Worm (Caenorhabditis elegans): Measurements from ENCODE around the gene epg-3.

The epg-3 gene

DNA sequence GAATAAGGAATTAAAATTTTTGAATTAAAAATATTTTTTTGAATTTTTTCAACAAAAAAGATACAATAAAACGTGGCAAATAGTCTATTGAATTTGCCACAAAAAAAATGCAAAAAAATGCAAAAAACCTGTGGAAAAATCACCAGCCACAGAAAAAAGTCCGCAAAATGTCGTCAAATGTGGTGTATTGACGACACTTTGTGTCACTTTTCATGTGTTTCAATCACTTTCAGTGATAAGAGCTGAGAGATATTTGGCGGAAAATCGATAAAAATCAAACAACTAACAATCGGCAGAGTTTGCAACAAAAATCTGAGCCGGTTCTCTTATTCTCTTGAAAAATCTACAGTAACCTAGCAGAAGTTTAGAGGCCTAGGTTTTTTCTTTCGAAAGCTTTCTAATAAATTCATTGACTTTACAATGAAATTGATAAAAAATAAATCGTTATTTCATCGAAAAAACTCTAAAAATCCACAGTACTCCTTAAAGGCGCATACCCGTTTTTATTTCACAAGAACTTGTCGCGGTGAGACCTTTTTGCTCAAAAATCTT is 37.4 kb downstream of the epg-3 start (continued):
- no peak for TF ChIP-seq lin-39 (tag; optimal IDR thresholded peaks at IDR 0.05)
- no peak for TF ChIP-seq nhr-237 (tag; optimal IDR thresholded peaks at IDR 0.05)
- no peak for TF ChIP-seq nhr-25 (tag; optimal IDR thresholded peaks at IDR 0.05)
- no peak for TF ChIP-seq R02D3.7 (tag; optimal IDR thresholded peaks at IDR 0.05)
- TF ChIP-seq lsy-12 (tag; optimal IDR thresholded peaks at IDR 0.05) = no peak
- no peak for TF ChIP-seq nhr-12 (tag; optimal IDR thresholded peaks at IDR 0.05)
- no peak for TF ChIP-seq fos-1 (tag; optimal IDR thresholded peaks at IDR 0.05)
- no peak for TF ChIP-seq mml-1 (tag; optimal IDR thresholded peaks at IDR 0.05)
- peak; percentile 57 for TF ChIP-seq pha-4 (tag; optimal IDR thresholded peaks at IDR 0.05)
- TF ChIP-seq skn-1 (tag; optimal IDR thresholded peaks at IDR 0.05) = no peak
- TF ChIP-seq egl-5 (tag; optimal IDR thresholded peaks at IDR 0.05) = no peak
- TF ChIP-seq jun-1 (tag; optimal IDR thresholded peaks at IDR 0.05) = no peak
- peak; percentile 19 for TF ChIP-seq pqm-1 (tag; optimal IDR thresholded peaks at IDR 0.05)
- no peak for TF ChIP-seq aly-2 (tag; optimal IDR thresholded peaks at IDR 0.05)
- TF ChIP-seq tbx-2 (tag; optimal IDR thresholded peaks at IDR 0.05) = no peak
- no peak for TF ChIP-seq daf-12 (tag; optimal IDR thresholded peaks at IDR 0.05)
- TF ChIP-seq nfya-1 (tag; optimal IDR thresholded peaks at IDR 0.05; ENCODE audit: insufficient read depth) = peak; percentile 47

DNA sequence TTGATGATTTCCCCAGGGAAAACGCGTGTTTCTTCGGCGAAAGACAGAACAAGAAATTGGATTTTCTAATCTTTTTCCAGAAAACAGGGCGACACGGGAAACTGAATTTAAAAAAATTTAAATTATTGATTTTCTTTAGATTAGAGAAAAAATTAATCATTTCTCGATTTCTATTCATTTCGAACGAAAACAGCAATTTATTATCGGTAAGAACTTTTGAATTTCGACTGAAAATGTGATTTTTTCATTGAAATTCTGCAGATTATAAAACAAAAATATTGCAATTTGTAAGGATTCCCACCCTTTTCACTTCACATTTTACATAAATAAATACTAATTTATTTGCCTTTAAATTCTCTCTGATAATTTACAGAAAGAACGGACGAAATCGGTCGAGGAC is 37.9 kb downstream of the epg-3 start, which contains the start of gene bckd-1A:
Gene bckd-1A (minus strand): TSS at position 101 of the 400 bp plus-strand sequence.
- TF ChIP-seq snpc-4 (tag; optimal IDR thresholded peaks at IDR 0.05) = no peak
- no peak for TF ChIP-seq unc-39 (tag; optimal IDR thresholded peaks at IDR 0.05)
- no peak for TF ChIP-seq ceh-16 (tag; optimal IDR thresholded peaks at IDR 0.05)
- no peak for TF ChIP-seq fkh-2 (tag; optimal IDR thresholded peaks at IDR 0.05)
- TF ChIP-seq eor-1 (tag; optimal IDR thresholded peaks at IDR 0.05) = no peak
- no peak for TF ChIP-seq elt-1 (tag; optimal IDR thresholded peaks at IDR 0.05)
- TF ChIP-seq nhr-11 (tag; optimal IDR thresholded peaks at IDR 0.05) = no peak
- TF ChIP-seq nhr-12 (tag; optimal IDR thresholded peaks at IDR 0.05) = no peak
- TF ChIP-seq egl-27 (tag; optimal IDR thresholded peaks at IDR 0.05) = no peak
- no peak for TF ChIP-seq ztf-4 (tag; optimal IDR thresholded peaks at IDR 0.05)
- no peak for TF ChIP-seq zag-1 (tag; optimal IDR thresholded peaks at IDR 0.05)
- TF ChIP-seq jun-1 (tag; optimal IDR thresholded peaks at IDR 0.05) = no peak
- no peak for TF ChIP-seq nhr-25 (tag; optimal IDR thresholded peaks at IDR 0.05)
- TF ChIP-seq nhr-28 (tag; optimal IDR thresholded peaks at IDR 0.05) = no peak
- no peak for TF ChIP-seq ZK546.5 (tag; optimal IDR thresholded peaks at IDR 0.05)
- no peak for TF ChIP-seq nhr-237 (tag; optimal IDR thresholded peaks at IDR 0.05)
- no peak for TF ChIP-seq pqm-1 (tag; optimal IDR thresholded peaks at IDR 0.05)
- TF ChIP-seq daf-12 (tag; optimal IDR thresholded peaks at IDR 0.05) = no peak
- TF ChIP-seq lin-39 (tag; optimal IDR thresholded peaks at IDR 0.05) = no peak
- TF ChIP-seq fkh-10 (GFP tag; optimal IDR thresholded peaks at IDR 0.05) = no peak

ce11 chrIII:12977559-12977958 is 43.0 kb downstream of the epg-3 start, which contains the start of gene ZK1010.2:
ZK1010.2 (minus strand) TSS chrIII:12977862.
- no peak for TF ChIP-seq ztf-11 (tag; optimal IDR thresholded peaks at IDR 0.05)
- no peak for TF ChIP-seq nfya-1 (tag; optimal IDR thresholded peaks at IDR 0.05; ENCODE audit: insufficient read depth)
- TF ChIP-seq lsy-12 (tag; optimal IDR thresholded peaks at IDR 0.05) = peak; percentile 16
- no peak for TF ChIP-seq nhr-25 (tag; optimal IDR thresholded peaks at IDR 0.05)
- no peak for TF ChIP-seq sea-2 (GFP tag; optimal IDR thresholded peaks at IDR 0.05)

- TF ChIP-seq aly-2 (tag; optimal IDR thresholded peaks at IDR 0.05) (no peak), mml-1 (tag; optimal IDR thresholded peaks at IDR 0.05) (no peak), nhr-28 (tag; optimal IDR thresholded peaks at IDR 0.05) (no peak), ztf-4 (tag; optimal IDR thresholded peaks at IDR 0.05) (no peak), nfya-1 (tag; optimal IDR thresholded peaks at IDR 0.05; ENCODE audit: insufficient read depth) (peak; percentile 97), nhr-77 (tag; optimal IDR thresholded peaks at IDR 0.05) (no peak), egl-27 (tag; optimal IDR thresholded peaks at IDR 0.05) (no peak), snpc-4 (tag; optimal IDR thresholded peaks at IDR 0.05) (peak; percentile 11), ama-1 (optimal IDR thresholded peaks at IDR 0.05) (peak; percentile 54), zag-1 (tag; optimal IDR thresholded peaks at IDR 0.05) (peak; percentile 13), nhr-12 (tag; optimal IDR thresholded peaks at IDR 0.05) (no peak), fkh-10 (GFP tag; optimal IDR thresholded peaks at IDR 0.05) (no peak), unc-39 (tag; optimal IDR thresholded peaks at IDR 0.05) (no peak), R02D3.7 (tag; optimal IDR thresholded peaks at IDR 0.05) (peak; percentile 99), skn-1 (tag; optimal IDR thresholded peaks at IDR 0.05) (peak; percentile 66), lsy-12 (tag; optimal IDR thresholded peaks at IDR 0.05) (peak; percentile 92), mdl-1 (tag; optimal IDR thresholded peaks at IDR 0.05) (no peak), egl-5 (tag; optimal IDR thresholded peaks at IDR 0.05) (peak; percentile 55), jun-1 (tag; optimal IDR thresholded peaks at IDR 0.05) (peak; percentile 71), sea-2 (GFP tag; optimal IDR thresholded peaks at IDR 0.05) (no peak), unc-62 (GFP tag; optimal IDR thresholded peaks at IDR 0.05) (no peak), nhr-76 (tag; optimal IDR thresholded peaks at IDR 0.05) (no peak), nhr-43 (tag; optimal IDR thresholded peaks at IDR 0.05; ENCODE audit: poor library complexity, severe bottlenecking) (peak; percentile 76), pqm-1 (tag; optimal IDR thresholded peaks at IDR 0.05) (peak; percentile 67), ceh-28 (tag; optimal IDR thresholded peaks at IDR 0.05) (peak; percentile 68), elt-1 (tag; optimal IDR thresholded peaks at IDR 0.05) (no peak), nhr-11 (tag; optimal IDR thresholded peaks at IDR 0.05) (peak; percentile 53), lin-15B (tag; optimal IDR thresholded peaks at IDR 0.05) (peak; percentile 88), nhr-23 (tag; optimal IDR thresholded peaks at IDR 0.05) (peak; percentile 80), fos-1 (tag; optimal IDR thresholded peaks at IDR 0.05) (peak; percentile 13), pha-4 (tag; optimal IDR thresholded peaks at IDR 0.05) (peak; percentile 92), lin-39 (tag; optimal IDR thresholded peaks at IDR 0.05) (peak; percentile 95), ceh-9 (tag; optimal IDR thresholded peaks at IDR 0.05) (no peak)
Measured at ce11 chrIII:12978473-12979174, 44.1 kb downstream of the epg-3 start, which contains the start of the genes ubq-2 and frg-1. ubq-2 (minus strand) TSS chrIII:12978523. frg-1 (plus strand) TSS chrIII:12979162.
